Worm (Caenorhabditis elegans) whole organism, late embryonic: ENCODE measurements around the gene mboa-6.

Experiments used
- C38D4.7 ChIP-seq: fragments of 200-800 bp; sonication (Bioruptor generic); optimal IDR thresholded peaks from 2 replicates; lab custom pipeline; 2018; ENCODE audit warnings: mild to moderate bottlenecking, missing genetic modification characterization, moderate library complexity, missing compliant biosample characterization
- K02D7.2 ChIP-seq: sonication (generic microtip); optimal IDR thresholded peaks from 2 replicates; lab custom pipeline; 2017; ENCODE audit warnings: mild to moderate bottlenecking, missing genetic modification characterization, missing compliant biosample characterization
- K09A11.1 ChIP-seq: sonication (generic microtip); optimal IDR thresholded peaks from 2 replicates; lab custom pipeline; 2017; ENCODE audit warnings: antibody characterized with exemption, mild to moderate bottlenecking, missing genetic modification characterization, missing compliant biosample characterization; ENCODE audit not compliant: insufficient read depth
- T23F11.4 ChIP-seq: fragments of 200-800 bp; sonication (Bioruptor generic); optimal IDR thresholded peaks from 2 replicates; lab custom pipeline; 2018; ENCODE audit warnings: mild to moderate bottlenecking, missing genetic modification characterization, missing compliant biosample characterization
- Y22D7AL.16 ChIP-seq: sonication (generic microtip); optimal IDR thresholded peaks from 2 replicates; lab custom pipeline; 2016; ENCODE audit warnings: missing genetic modification characterization, missing compliant biosample characterization
- ahr-1 ChIP-seq: sonication (generic microtip); optimal IDR thresholded peaks from 2 replicates; lab custom pipeline; 2016; ENCODE audit warnings: missing genetic modification characterization, missing compliant biosample characterization
- ama-1 ChIP-seq: fragments of 150-350 bp; optimal IDR thresholded peaks from 2 replicates; lab custom pipeline; 2014
- ceh-14 ChIP-seq: sonication (generic microtip); optimal IDR thresholded peaks from 2 replicates; lab custom pipeline; 2016; ENCODE audit warnings: missing genotype, missing genetic modification characterization, missing compliant biosample characterization
- ceh-18 ChIP-seq: sonication (generic microtip); optimal IDR thresholded peaks from 2 replicates; lab custom pipeline; 2016; ENCODE audit warnings: missing genetic modification characterization, missing compliant biosample characterization
- ceh-19 ChIP-seq: fragments of 200-800 bp; sonication (Bioruptor generic); optimal IDR thresholded peaks from 2 replicates; lab custom pipeline; 2018; ENCODE audit warnings: mild to moderate bottlenecking, missing genetic modification characterization, missing compliant biosample characterization
- ceh-2 ChIP-seq: sonication (generic microtip); optimal IDR thresholded peaks from 2 replicates; lab custom pipeline; 2016; ENCODE audit warnings: missing genotype, missing genetic modification characterization, missing compliant biosample characterization
- ceh-24 ChIP-seq: sonication (generic microtip); optimal IDR thresholded peaks from 2 replicates; lab custom pipeline; 2016; ENCODE audit warnings: mild to moderate bottlenecking, missing genetic modification characterization, missing compliant biosample characterization
- ceh-6 ChIP-seq: fragments of 200-800 bp; sonication (Bioruptor generic); optimal IDR thresholded peaks from 2 replicates; lab custom pipeline; 2018; ENCODE audit warnings: mild to moderate bottlenecking, missing genetic modification characterization, missing compliant biosample characterization
- dmd-4 ChIP-seq: sonication (generic microtip); optimal IDR thresholded peaks from 2 replicates; lab custom pipeline; 2016; ENCODE audit warnings: borderline replicate concordance, missing genetic modification characterization, missing compliant biosample characterization
- ets-4 ChIP-seq: sonication (generic microtip); optimal IDR thresholded peaks from 2 replicates; lab custom pipeline; 2016; ENCODE audit warnings: missing genetic modification characterization, missing compliant biosample characterization
- fax-1 ChIP-seq: sonication (generic microtip); optimal IDR thresholded peaks from 2 replicates; lab custom pipeline; 2016; ENCODE audit warnings: missing genotype, missing genetic modification characterization, missing compliant biosample characterization
- hlh-13 ChIP-seq: fragments of 200-800 bp; sonication (Bioruptor generic); optimal IDR thresholded peaks from 2 replicates; lab custom pipeline; 2018; ENCODE audit warnings: mild to moderate bottlenecking, missing genetic modification characterization, missing compliant biosample characterization
- hlh-15 ChIP-seq: sonication (generic microtip); optimal IDR thresholded peaks from 2 replicates; lab custom pipeline; 2016; ENCODE audit warnings: missing genetic modification characterization, missing compliant biosample characterization
- hlh-30 ChIP-seq: sonication (generic microtip); optimal IDR thresholded peaks from 2 replicates; lab custom pipeline; 2017; ENCODE audit warnings: antibody characterized with exemption, missing genetic modification characterization, missing compliant biosample characterization; ENCODE audit not compliant: insufficient read depth
- hlh-8 ChIP-seq: sonication (generic microtip); optimal IDR thresholded peaks from 2 replicates; lab custom pipeline; 2016; ENCODE audit warnings: missing genotype, missing genetic modification characterization, missing compliant biosample characterization
- lin-11 ChIP-seq: fragments of 200-800 bp; sonication (Bioruptor generic); optimal IDR thresholded peaks from 2 replicates; lab custom pipeline; 2018; ENCODE audit warnings: mild to moderate bottlenecking, missing genetic modification characterization, missing compliant biosample characterization
- nhr-11 ChIP-seq: fragments of 150-350 bp; optimal IDR thresholded peaks from 2 replicates; lab custom pipeline; 2014; ENCODE audit warnings: missing biosample characterization, missing genetic modification characterization
- nhr-232 ChIP-seq: sonication (generic microtip); optimal IDR thresholded peaks from 2 replicates; lab custom pipeline; 2016; ENCODE audit warnings: missing genetic modification characterization, missing compliant biosample characterization
- pag-3 ChIP-seq: sonication (generic microtip); optimal IDR thresholded peaks from 2 replicates; lab custom pipeline; 2016; ENCODE audit warnings: missing compliant biosample characterization, missing genetic modification characterization, borderline replicate concordance
- ref-2 ChIP-seq: sonication (generic microtip); optimal IDR thresholded peaks from 2 replicates; lab custom pipeline; 2016; ENCODE audit warnings: missing genetic modification characterization, missing compliant biosample characterization
- sdc-2 ChIP-seq: sonication (generic microtip); optimal IDR thresholded peaks from 2 replicates; lab custom pipeline; 2016; ENCODE audit warnings: missing genotype, missing genetic modification characterization, missing compliant biosample characterization
- sox-4 ChIP-seq: sonication (generic microtip); optimal IDR thresholded peaks from 2 replicates; lab custom pipeline; 2017; ENCODE audit warnings: mild to moderate bottlenecking, missing genetic modification characterization, inconsistent platforms, missing compliant biosample characterization
- tbx-2 ChIP-seq: sonication (generic microtip); optimal IDR thresholded peaks from 2 replicates; lab custom pipeline; 2016; ENCODE audit warnings: missing genetic modification characterization, missing compliant biosample characterization
- unc-42 ChIP-seq: sonication (generic microtip); optimal IDR thresholded peaks from 2 replicates; lab custom pipeline; 2016; ENCODE audit warnings: missing genotype, missing genetic modification characterization, missing compliant biosample characterization
- ztf-16 ChIP-seq: sonication (generic microtip); optimal IDR thresholded peaks from 2 replicates; lab custom pipeline; 2017; ENCODE audit warnings: missing genetic modification characterization, missing compliant biosample characterization

Gene mboa-6

ce11 chrIII:1921136-1921680, 40.5 kb downstream of the mboa-6 start (continued):
- TF ChIP-seq K09A11.1 (peak; percentile 14), ets-4 (tag; lab: Kevin White, UChicago) (peak; percentile 58), ama-1 (lab: Kevin White, UChicago) (no peak), C38D4.7 (no peak), T23F11.4 (GFP tag; lab: Kevin White, UChicago) (peak; percentile 61), ceh-19 (peak; percentile 56), ztf-16 (tag; lab: Kevin White, UChicago) (peak; percentile 7)

ce11 chrIII:1918311-1918932, 43.3 kb downstream of the mboa-6 start:
- no peak for TF ChIP-seq ets-4 (tag; lab: Kevin White, UChicago)
- no peak for TF ChIP-seq pag-3 (tag; lab: Kevin White, UChicago)
- TF ChIP-seq lin-11 (tag; lab: Kevin White, UChicago), result no peak
- TF ChIP-seq ceh-24, result no peak
- no peak for TF ChIP-seq hlh-15 (tag; lab: Kevin White, UChicago)
- TF ChIP-seq C38D4.7, result no peak
- TF ChIP-seq ahr-1 (tag; lab: Kevin White, UChicago), result no peak
- TF ChIP-seq hlh-30 (tag; lab: Kevin White, UChicago), result no peak
- TF ChIP-seq sdc-2, result no peak
- no peak for TF ChIP-seq K02D7.2 (tag; lab: Kevin White, UChicago)
- no peak for TF ChIP-seq nhr-232 (tag; lab: Kevin White, UChicago)
- TF ChIP-seq hlh-8 (tag; lab: Kevin White, UChicago), result no peak

ce11 chrIII:1905589-1905988, 56.2 kb downstream of the mboa-6 start, which contains the start of the genes B0524.6 and pqn-41:
B0524.6 (minus strand) TSS chrIII:1905640.
pqn-41 (plus strand) TSS chrIII:1905958.
- peak; percentile 68 for TF ChIP-seq unc-42 (tag; lab: Kevin White, UChicago)
- no peak for TF ChIP-seq tbx-2

ce11 chrIII:1903966-1904365, 57.8 kb downstream of the mboa-6 start:
- no peak for TF ChIP-seq ceh-14
- TF ChIP-seq ceh-2 (tag; lab: Kevin White, UChicago), result no peak
- TF ChIP-seq ahr-1 (tag; lab: Kevin White, UChicago), result no peak
- TF ChIP-seq T23F11.4 (GFP tag; lab: Kevin White, UChicago), result no peak
- no peak for TF ChIP-seq hlh-13 (GFP tag; lab: Kevin White, UChicago)
- TF ChIP-seq sox-4 (tag; lab: Kevin White, UChicago), result no peak
- no peak for TF ChIP-seq fax-1 (tag; lab: Kevin White, UChicago)
- no peak for TF ChIP-seq nhr-11 (tag; lab: Kevin White, UChicago)
- TF ChIP-seq ceh-6, result no peak
- no peak for TF ChIP-seq ref-2 (tag; lab: Kevin White, UChicago)
- TF ChIP-seq dmd-4 (tag; lab: Kevin White, UChicago), result no peak
- TF ChIP-seq ceh-18 (tag; lab: Kevin White, UChicago), result no peak
- TF ChIP-seq Y22D7AL.16, result no peak
